Worm (Caenorhabditis elegans) whole organism, mixed stage, embryonic: Measurements from ENCODE around the gene pcp-4.

Experiments
- M03D4.4 ChIP-seq: sonication (generic microtip); optimal IDR thresholded peaks from 2 replicates; lab custom pipeline; 2017; ENCODE audit warnings: mild to moderate bottlenecking, missing genetic modification characterization, missing compliant biosample characterization
- bed-3 ChIP-seq: fragments of 200-800 bp; sonication (Bioruptor generic); optimal IDR thresholded peaks from 3 replicates; lab custom pipeline; 2018; ENCODE audit warnings: mild to moderate bottlenecking, missing genetic modification characterization, moderate library complexity, missing compliant biosample characterization
- blmp-1 ChIP-seq: fragments of 150-350 bp; optimal IDR thresholded peaks from 2 replicates; lab custom pipeline; 2014; ENCODE audit warnings: missing biosample characterization, missing genetic modification characterization
- ceh-43 ChIP-seq: fragments of 200-800 bp; sonication (Bioruptor generic); optimal IDR thresholded peaks from 2 replicates; lab custom pipeline; 2018; ENCODE audit warnings: mild to moderate bottlenecking, missing genetic modification characterization, moderate library complexity, missing compliant biosample characterization
- ceh-83 ChIP-seq: fragments of 200-800 bp; sonication (Bioruptor generic); optimal IDR thresholded peaks from 2 replicates; lab custom pipeline; 2018; ENCODE audit warnings: mild to moderate bottlenecking, missing genetic modification characterization, missing compliant biosample characterization
- cnd-1 ChIP-seq: fragments of 200-800 bp; sonication (Bioruptor generic); optimal IDR thresholded peaks from 2 replicates; lab custom pipeline; 2018; ENCODE audit warnings: mild to moderate bottlenecking, missing genetic modification characterization, missing compliant biosample characterization
- elt-1 ChIP-seq: sonication (generic microtip); optimal IDR thresholded peaks from 2 replicates; lab custom pipeline; 2017; ENCODE audit warnings: missing genetic modification characterization, mild to moderate bottlenecking, missing compliant biosample characterization, antibody characterized with exemption, moderate library complexity, borderline replicate concordance; ENCODE audit not compliant: insufficient read depth
- elt-3 ChIP-seq: fragments of 150-350 bp; optimal IDR thresholded peaks from 2 replicates; lab custom pipeline; 2014; ENCODE audit warnings: missing biosample characterization, missing genetic modification characterization
- flh-1 ChIP-seq: fragments of 200-800 bp; sonication (Bioruptor generic); optimal IDR thresholded peaks from 2 replicates; lab custom pipeline; 2018; ENCODE audit warnings: mild to moderate bottlenecking, missing genetic modification characterization, moderate library complexity, missing compliant biosample characterization
- hlh-1 ChIP-seq: fragments of 150-350 bp; optimal IDR thresholded peaks from 2 replicates; lab custom pipeline; 2014; ENCODE audit warnings: missing biosample characterization, missing genetic modification reagents, missing genetic modification characterization
- lin-13 ChIP-seq: fragments of 150-350 bp; optimal IDR thresholded peaks from 2 replicates; lab custom pipeline; 2014; ENCODE audit warnings: missing biosample characterization, missing genetic modification characterization
- lsy-2 ChIP-seq: fragments of 150-350 bp; optimal IDR thresholded peaks from 2 replicates; lab custom pipeline; 2014; ENCODE audit warnings: missing biosample characterization, missing genetic modification characterization
- mab-5 ChIP-seq: fragments of 150-350 bp; optimal IDR thresholded peaks from 2 replicates; lab custom pipeline; 2014; ENCODE audit warnings: missing biosample characterization, missing genetic modification characterization
- mep-1 ChIP-seq: fragments of 150-350 bp; optimal IDR thresholded peaks from 2 replicates; lab custom pipeline; 2017; ENCODE audit warnings: missing biosample characterization, missing genetic modification reagents, missing genetic modification characterization, inconsistent platforms
- nhr-12 ChIP-seq: fragments of 150-350 bp; optimal IDR thresholded peaks from 2 replicates; lab custom pipeline; 2014; ENCODE audit warnings: missing biosample characterization, missing genetic modification characterization
- nhr-237 ChIP-seq: fragments of 150-350 bp; optimal IDR thresholded peaks from 2 replicates; lab custom pipeline; 2014; ENCODE audit warnings: missing biosample characterization, missing genetic modification characterization
- sem-2 ChIP-seq: fragments of 200-800 bp; sonication (Bioruptor generic); optimal IDR thresholded peaks from 2 replicates; lab custom pipeline; 2018; ENCODE audit warnings: mild to moderate bottlenecking, missing genetic modification characterization, missing compliant biosample characterization
- tbx-8 ChIP-seq: fragments of 200-800 bp; sonication (Bioruptor generic); optimal IDR thresholded peaks from 2 replicates; lab custom pipeline; 2018; ENCODE audit warnings: mild to moderate bottlenecking, missing genetic modification characterization, moderate library complexity, missing compliant biosample characterization
- unc-120 ChIP-seq: sonication (generic microtip); optimal IDR thresholded peaks from 2 replicates; lab custom pipeline; 2017; ENCODE audit warnings: missing genetic modification characterization, missing compliant biosample characterization; ENCODE audit not compliant: poor library complexity, severe bottlenecking
- unc-39 ChIP-seq: fragments of 150-350 bp; optimal IDR thresholded peaks from 2 replicates; lab custom pipeline; 2014; ENCODE audit warnings: missing biosample characterization, missing genetic modification characterization
- zip-8 ChIP-seq: fragments of 150-350 bp; optimal IDR thresholded peaks from 2 replicates; lab custom pipeline; 2014; ENCODE audit warnings: missing biosample characterization, missing genetic modification characterization

pcp-4 gene

DNA sequence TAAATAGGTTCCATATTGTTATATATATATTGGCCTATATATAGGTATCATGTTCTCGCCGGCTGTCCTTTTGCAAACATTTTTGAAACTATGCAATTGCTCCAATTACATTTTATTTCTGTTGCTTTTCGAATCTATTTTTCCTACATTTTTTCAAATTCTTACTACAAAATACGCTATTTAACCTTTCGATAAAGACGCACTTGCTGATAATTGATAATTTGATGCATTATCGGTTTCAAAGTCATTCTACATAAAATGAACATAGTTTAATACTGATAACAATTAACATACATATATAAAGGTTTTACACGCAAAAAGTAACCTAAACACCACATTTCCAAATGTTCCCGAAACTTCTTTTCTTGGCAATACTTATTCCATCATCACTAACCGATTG is 42.5 kb downstream of the pcp-4 start, which contains the start of gene clec-258:
Gene clec-258 (plus strand): TSS at position 81 of the 400 bp plus-strand sequence.
- TF ChIP-seq elt-1 (tag; lab: Kevin White, UChicago) (no peak), ceh-43 (GFP tag; lab: Kevin White, UChicago) (no peak), lsy-2 (tag; lab: Kevin White, UChicago) (no peak), tbx-8 (GFP tag; lab: Kevin White, UChicago) (no peak), blmp-1 (tag; lab: Kevin White, UChicago) (no peak), unc-39 (tag; lab: Kevin White, UChicago) (no peak), unc-120 (tag; lab: Kevin White, UChicago) (no peak), ceh-83 (GFP tag; lab: Kevin White, UChicago) (no peak), sem-2 (GFP tag; lab: Kevin White, UChicago) (no peak), lin-13 (tag; lab: Kevin White, UChicago) (no peak), mep-1 (tag; lab: Kevin White, UChicago) (no peak), hlh-1 (tag; lab: Kevin White, UChicago) (no peak), nhr-12 (tag; lab: Kevin White, UChicago) (no peak), nhr-237 (tag; lab: Kevin White, UChicago) (no peak), M03D4.4 (tag; lab: Kevin White, UChicago) (no peak), flh-1 (no peak)
- TF ChIP-seq, all 35 proteins: peak for 0

DNA sequence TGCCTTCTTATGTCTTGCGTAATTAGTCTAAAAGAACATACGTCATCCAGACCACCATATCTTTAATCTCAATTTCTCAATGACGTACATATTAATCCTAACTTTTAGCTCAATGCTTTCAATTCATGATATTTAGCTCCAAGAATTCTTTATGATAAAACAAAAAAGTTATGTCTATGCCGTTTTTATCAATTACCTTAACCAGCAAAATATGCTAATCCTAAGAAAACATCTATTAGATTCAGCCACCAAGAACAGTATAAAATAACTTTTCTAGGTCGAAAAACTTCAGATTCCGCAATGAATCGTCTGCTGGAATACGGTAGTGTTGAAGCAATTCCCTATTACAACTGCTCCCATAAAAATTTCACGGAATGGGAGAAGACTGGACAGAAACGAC is 47.0 kb downstream of the pcp-4 start, which contains the start of gene srt-45:
Gene srt-45 (plus strand): TSS at position 301 of the 400 bp plus-strand sequence.
- TF ChIP-seq nhr-12 (tag; lab: Kevin White, UChicago) (no peak), flh-1 (no peak), zip-8 (tag; lab: Kevin White, UChicago) (peak; percentile 11)
- TF ChIP-seq, all 35 proteins: peak for 1

DNA sequence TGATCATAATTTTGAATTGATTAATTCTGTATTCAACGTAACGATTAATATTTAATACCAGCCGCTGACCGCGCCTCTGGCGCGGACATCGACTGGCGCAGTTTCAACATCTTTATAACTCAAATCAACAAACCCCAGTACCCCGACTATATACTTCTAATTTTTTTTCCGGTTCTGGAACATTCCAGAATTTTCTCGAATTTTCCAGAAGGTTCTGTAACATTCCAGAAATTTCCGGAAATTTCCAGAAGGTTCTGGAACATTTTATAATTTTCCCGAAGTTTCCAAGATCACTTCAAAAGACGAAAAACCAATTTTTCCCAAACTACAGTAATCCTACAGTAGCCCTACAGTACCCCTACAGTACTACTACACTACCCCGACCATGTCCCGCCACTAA is 51.6 kb downstream of the pcp-4 start:
- TF ChIP-seq cnd-1 (no peak), bed-3 (GFP tag; lab: Kevin White, UChicago) (no peak), elt-3 (tag; lab: Kevin White, UChicago) (no peak), tbx-8 (GFP tag; lab: Kevin White, UChicago) (no peak), lin-13 (tag; lab: Kevin White, UChicago) (no peak)

DNA sequence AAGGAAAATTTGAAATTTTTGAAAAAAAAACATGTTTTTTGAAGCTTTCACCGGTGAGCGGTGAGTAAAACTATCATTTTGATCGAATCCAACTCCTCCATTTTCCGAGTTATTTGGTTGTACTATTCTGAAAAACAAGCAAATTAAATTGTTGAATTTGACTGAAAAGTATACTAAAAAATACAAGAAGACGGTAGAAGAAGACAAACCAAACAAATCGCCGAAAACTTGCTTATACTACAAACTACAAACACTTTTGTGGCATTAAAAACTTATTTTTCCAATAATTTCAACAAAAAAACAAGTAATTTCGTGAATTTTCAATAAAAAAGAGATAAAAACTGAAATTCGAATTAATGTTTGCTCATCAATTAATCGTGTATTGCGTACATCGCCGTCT is 52.2 kb downstream of the pcp-4 start, which contains the start of gene fbxa-194:
Gene fbxa-194 (minus strand): TSS at position 101 of the 400 bp plus-strand sequence.
- TF ChIP-seq mab-5, result no peak

DNA sequence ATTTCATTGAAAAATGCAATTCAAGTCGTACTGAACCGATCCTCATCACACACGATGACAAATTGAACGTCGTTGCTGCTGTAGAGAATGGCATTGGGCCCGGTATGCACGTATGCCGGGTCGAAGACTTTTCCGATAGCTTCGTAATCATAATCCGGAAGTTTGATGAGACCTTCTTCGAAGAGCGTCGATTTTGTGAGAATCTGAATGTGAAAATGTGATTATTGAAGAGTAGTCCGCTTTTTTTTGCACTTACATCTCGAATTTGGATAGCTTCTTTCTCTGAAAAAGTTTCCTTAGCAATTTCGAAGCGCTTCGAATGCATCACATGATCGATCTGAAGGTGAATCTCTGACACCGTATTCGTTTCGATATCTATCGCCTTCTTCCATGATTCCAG is 53.6 kb downstream of the pcp-4 start, which contains the start of gene fbxa-118:
Gene fbxa-118 (minus strand): TSS at position 101 of the 400 bp plus-strand sequence.
- TF ChIP-seq unc-120 (tag; lab: Kevin White, UChicago) (no peak), mab-5 (no peak)
